Fruit fly (Drosophila melanogaster): ENCODE data around the gene CG42816.

Gene CG42816

DNA sequence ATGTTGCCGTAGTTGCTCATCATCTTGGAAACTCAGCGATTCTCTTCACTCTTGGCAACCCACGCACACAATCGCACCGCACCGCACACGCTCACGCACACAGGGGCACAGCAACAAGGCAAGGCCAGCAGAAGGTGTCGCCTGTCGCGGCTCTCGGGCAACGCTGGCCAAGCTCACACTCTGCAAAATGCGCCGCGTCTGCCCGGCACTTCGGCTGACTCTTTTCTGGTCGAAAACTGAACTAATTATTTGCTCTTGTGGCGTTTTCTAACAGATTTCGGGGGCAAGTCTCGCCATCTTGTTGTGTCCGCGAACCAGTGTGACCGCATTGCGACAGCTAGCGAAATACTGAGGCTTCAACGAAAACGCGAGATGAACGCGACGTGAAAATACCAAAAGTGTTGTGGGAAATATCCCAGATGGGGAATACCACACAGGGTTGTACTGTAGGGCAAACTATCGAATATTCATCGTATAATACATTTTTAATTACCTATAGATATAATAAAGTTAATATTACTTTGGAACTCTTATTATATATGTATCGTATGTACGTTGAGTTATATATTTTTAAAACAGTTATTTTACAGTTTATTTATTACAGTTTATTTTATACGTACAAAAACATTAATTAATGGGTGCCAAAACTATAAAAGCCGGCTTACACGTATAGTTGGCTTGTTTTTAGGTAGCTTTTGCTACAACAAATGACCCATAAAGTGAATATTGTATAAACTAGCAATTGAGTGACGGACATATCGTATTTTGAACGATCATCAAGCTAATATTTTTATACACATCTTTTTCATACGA lies 49.0 kb upstream of the CG42816 start, which contains the start of the genes MED19 and CG7430 (continued):
- no peak for TF ChIP-seq CG18011 (GFP tag; optimal IDR thresholded peaks at IDR 0.05)
- TF ChIP-seq E2f1 (GFP tag; IDR thresholded peaks at IDR 0.05): no peak
- TF ChIP-seq peb (GFP tag; IDR thresholded peaks at IDR 0.05): no peak
- TF ChIP-seq B-H2 (GFP tag; optimal IDR thresholded peaks at IDR 0.05): no peak
- TF ChIP-seq CG31388 (GFP tag; optimal IDR thresholded peaks at IDR 0.05): no peak
- TF ChIP-seq ken (GFP tag; IDR thresholded peaks at IDR 0.05): no peak
- TF ChIP-seq abd-A (tag; optimal IDR thresholded peaks at IDR 0.05): no peak
- no peak for TF ChIP-seq tio (GFP tag; optimal IDR thresholded peaks at IDR 0.05)
- TF ChIP-seq CG10147 (GFP tag; optimal IDR thresholded peaks at IDR 0.05): peak; percentile 27
- TF ChIP-seq CG14441 (GFP tag; IDR thresholded peaks at IDR 0.05): no peak
- peak; percentile 23 for TF ChIP-seq PHDP (tag; optimal IDR thresholded peaks at IDR 0.05)
- no peak for TF ChIP-seq Gsc (GFP tag; IDR thresholded peaks at IDR 0.05)
- no peak for TF ChIP-seq zen2 (GFP tag; IDR thresholded peaks at IDR 0.05; ENCODE audit: partially characterized antibody)
- no peak for TF ChIP-seq CG6683 (GFP tag; optimal IDR thresholded peaks at IDR 0.05)
- no peak for TF ChIP-seq psq (GFP tag; optimal IDR thresholded peaks at IDR 0.05)
- TF ChIP-seq Tbp (GFP tag; optimal IDR thresholded peaks at IDR 0.05): no peak
- TF ChIP-seq Fer1 (GFP tag; optimal IDR thresholded peaks at IDR 0.05): peak; percentile 70
- peak; percentile 59 for TF ChIP-seq hbn (GFP tag; IDR thresholded peaks at IDR 0.05; ENCODE audit: partially characterized antibody)
- no peak for TF ChIP-seq bowl (GFP tag; IDR thresholded peaks at IDR 0.05)
- TF ChIP-seq Sry-β (GFP tag; optimal IDR thresholded peaks at IDR 0.05): peak; percentile 13
- no peak for TF ChIP-seq chn (GFP tag; optimal IDR thresholded peaks at IDR 0.05)
- TF ChIP-seq nerfin-2 (GFP tag; IDR thresholded peaks at IDR 0.05; ENCODE audit: partially characterized antibody): no peak
- peak; percentile 26 for TF ChIP-seq lbe (GFP tag; optimal IDR thresholded peaks at IDR 0.05)
- TF ChIP-seq Dip2 (GFP tag; IDR thresholded peaks at IDR 0.05): no peak
- no peak for TF ChIP-seq fu2 (GFP tag; optimal IDR thresholded peaks at IDR 0.05)
- no peak for TF ChIP-seq CG15269 (tag; optimal IDR thresholded peaks at IDR 0.05)
- peak; percentile 98 for TF ChIP-seq phol (tag; optimal IDR thresholded peaks at IDR 0.05)
- TF ChIP-seq Taf1 (GFP tag; IDR thresholded peaks at IDR 0.05): no peak
- no peak for TF ChIP-seq Fer3 (tag; optimal IDR thresholded peaks at IDR 0.05)
- peak in 1 of 2 experiments; percentile 26 for TF ChIP-seq Trl (optimal IDR thresholded peaks at IDR 0.05)
- no peak for TF ChIP-seq Trl (GFP tag; optimal IDR thresholded peaks at IDR 0.05)
- TF ChIP-seq CG14050 (GFP tag; IDR thresholded peaks at IDR 0.05): no peak
- no peak for TF ChIP-seq Sox100B (GFP tag; optimal IDR thresholded peaks at IDR 0.05)
- no peak for TF ChIP-seq CG2199 (GFP tag; IDR thresholded peaks at IDR 0.05)
- TF ChIP-seq CG12071 (GFP tag; optimal IDR thresholded peaks at IDR 0.05): no peak
- TF ChIP-seq dm (GFP tag; optimal IDR thresholded peaks at IDR 0.05): peak; percentile 34
- no peak for TF ChIP-seq CG11247 (GFP tag; IDR thresholded peaks at IDR 0.05)
- TF ChIP-seq CG10321 (GFP tag; IDR thresholded peaks at IDR 0.05): no peak
- no peak for TF ChIP-seq sima (GFP tag; optimal IDR thresholded peaks at IDR 0.05)
- no peak for TF ChIP-seq CG3838 (GFP tag; optimal IDR thresholded peaks at IDR 0.05)
- TF ChIP-seq HHEX (GFP tag; optimal IDR thresholded peaks at IDR 0.05): peak; percentile 2
- peak; percentile 26 for TF ChIP-seq Rfx (GFP tag; IDR thresholded peaks at IDR 0.05)
- TF ChIP-seq vnd (GFP tag; IDR thresholded peaks at IDR 0.05; ENCODE audit: partially characterized antibody): no peak
- TF ChIP-seq btn (GFP tag; optimal IDR thresholded peaks at IDR 0.05): no peak
- TF ChIP-seq inv (GFP tag; IDR thresholded peaks at IDR 0.05; ENCODE audit: partially characterized antibody): 0 out of 2 replicates have a peak, but pooled peaks have one; percentile 11
- TF ChIP-seq Myb (GFP tag; optimal IDR thresholded peaks at IDR 0.05): no peak
- TF ChIP-seq CG12236 (GFP tag; optimal IDR thresholded peaks at IDR 0.05): no peak
- TF ChIP-seq Poxn (GFP tag; IDR thresholded peaks at IDR 0.05): no peak
- TF ChIP-seq gce (GFP tag; IDR thresholded peaks at IDR 0.05): no peak
- no peak for TF ChIP-seq fd3F (GFP tag; optimal IDR thresholded peaks at IDR 0.05)

Measured in whole organism, embryonic.